Worm (Caenorhabditis elegans): ENCODE measurements around the gene srd-36.

DNA sequence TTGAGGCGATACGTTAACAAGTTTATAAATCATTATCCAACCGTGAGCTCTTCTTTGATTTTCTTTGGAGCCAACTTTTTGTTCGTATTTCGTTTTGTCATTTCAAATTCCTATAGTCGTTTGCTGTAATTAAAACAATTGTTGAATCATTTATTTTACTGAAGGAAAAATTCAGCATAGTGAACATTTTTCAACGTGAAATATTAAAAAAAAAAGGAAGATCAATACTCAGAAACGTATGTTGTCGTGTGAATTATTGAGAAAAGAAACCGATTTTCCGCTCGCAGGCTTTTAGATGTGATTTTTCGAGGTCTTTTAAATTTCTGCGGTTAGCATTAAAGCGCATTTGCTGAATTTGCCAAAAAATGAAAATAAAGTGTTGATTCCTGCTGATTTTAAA is 15.7 kb downstream of the srd-36 start, which contains the start of gene phf-33:
- TF ChIP-seq egl-27 (tag; optimal IDR thresholded peaks at IDR 0.05) (no peak), lin-39 (tag; optimal IDR thresholded peaks at IDR 0.05) (no peak), nhr-111 (GFP tag; optimal IDR thresholded peaks at IDR 0.05) (no peak), T26A8.4 (GFP tag; IDR thresholded peaks at IDR 0.05) (no peak)

Data from whole organism, L4 larva.